Fruit fly (Drosophila melanogaster) Kc167 (cell line): Measurements from ENCODE around the gene CG14075.

Experiments used
- Myc ChIP-seq: fragments of >200 bp; optimal IDR thresholded peaks from 2 replicates; lab custom pipeline; 2017; ENCODE audit warnings: missing external identifiers
- Sin3A ChIP-seq: fragments of >200 bp; optimal IDR thresholded peaks from 2 replicates; lab custom pipeline; 2018; ENCODE audit warnings: missing external identifiers
- h ChIP-seq: fragments of >200 bp; optimal IDR thresholded peaks from 3 replicates; lab custom pipeline; 2018; ENCODE audit warnings: missing external identifiers
- insv ChIP-seq: fragments of >200 bp; optimal IDR thresholded peaks from 3 replicates; lab custom pipeline; 2018; ENCODE audit warnings: missing external identifiers
- psq ChIP-seq: fragments of >200 bp; optimal IDR thresholded peaks from 2 replicates; lab custom pipeline; 2017; ENCODE audit warnings: missing external identifiers
- ttk ChIP-seq: sonication (Bioruptor generic); optimal IDR thresholded peaks from 2 replicates; lab custom pipeline; 2017; ENCODE audit warnings: missing external identifiers

Gene CG14075

dm6 chr3L:19005396-19005795 is 20.6 kb downstream of the CG14075 start:
- TF ChIP-seq ttk = no peak
- TF ChIP-seq h (lab: Kevin White, UChicago) = no peak
- no peak for TF ChIP-seq Myc (lab: Kevin White, UChicago)
- no peak for TF ChIP-seq Sin3A
- no peak for TF ChIP-seq psq (lab: Kevin White, UChicago)
- TF ChIP-seq insv (lab: Kevin White, UChicago) = no peak

DNA sequence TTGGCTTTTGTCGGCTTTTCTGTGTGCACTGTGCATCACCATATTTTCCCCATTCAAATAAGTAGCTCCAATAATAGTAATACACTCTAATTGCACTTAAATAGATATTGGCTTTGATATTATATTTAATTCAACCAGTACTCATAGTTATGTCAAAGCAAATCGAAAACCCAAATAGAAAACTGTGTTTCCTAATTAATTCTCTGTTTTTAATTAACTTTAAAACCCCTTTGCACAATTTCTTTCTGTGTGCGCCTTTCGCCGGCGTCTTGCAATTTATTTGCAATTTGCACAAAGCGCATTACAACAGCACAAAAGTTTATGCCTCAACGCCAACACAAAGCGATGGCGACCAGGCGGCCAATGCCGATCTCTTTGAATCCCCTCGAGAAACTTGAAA is 26.4 kb downstream of the CG14075 start:
- no peak for TF ChIP-seq Sin3A
- no peak for TF ChIP-seq h (lab: Kevin White, UChicago)
- TF ChIP-seq ttk = no peak
- no peak for TF ChIP-seq Myc (lab: Kevin White, UChicago)
- no peak for TF ChIP-seq insv (lab: Kevin White, UChicago)
- TF ChIP-seq psq (lab: Kevin White, UChicago) = no peak

- TF ChIP-seq insv (lab: Kevin White, UChicago) (no peak), Sin3A (no peak), Myc (lab: Kevin White, UChicago) (no peak), h (lab: Kevin White, UChicago) (no peak)
Measured at dm6 chr3L:19013086-19013752, 28.5 kb downstream of the CG14075 start.

DNA sequence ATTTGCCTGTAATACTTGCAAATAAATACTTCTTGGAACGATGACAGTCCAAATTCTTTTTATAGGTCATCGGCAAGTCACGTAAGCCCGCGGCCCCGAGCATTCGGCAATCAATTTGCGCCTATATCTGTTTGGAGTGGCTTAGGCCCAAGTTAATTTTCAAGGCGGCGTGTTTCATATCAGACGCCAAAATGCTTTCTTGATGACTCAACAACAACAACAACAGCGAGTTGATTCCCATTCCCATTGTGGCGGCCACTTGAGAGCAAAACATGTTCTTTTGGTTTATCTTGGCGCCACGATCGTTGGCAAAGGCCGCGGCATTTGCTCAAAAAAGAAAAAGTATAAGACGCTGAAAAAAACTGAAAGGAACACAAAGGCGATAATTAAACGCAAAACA is 29.3 kb downstream of the CG14075 start:
- TF ChIP-seq ttk = no peak
- TF ChIP-seq psq (lab: Kevin White, UChicago) = no peak
- no peak for TF ChIP-seq Sin3A
- no peak for TF ChIP-seq insv (lab: Kevin White, UChicago)
- TF ChIP-seq h (lab: Kevin White, UChicago) = no peak
- no peak for TF ChIP-seq Myc (lab: Kevin White, UChicago)

DNA sequence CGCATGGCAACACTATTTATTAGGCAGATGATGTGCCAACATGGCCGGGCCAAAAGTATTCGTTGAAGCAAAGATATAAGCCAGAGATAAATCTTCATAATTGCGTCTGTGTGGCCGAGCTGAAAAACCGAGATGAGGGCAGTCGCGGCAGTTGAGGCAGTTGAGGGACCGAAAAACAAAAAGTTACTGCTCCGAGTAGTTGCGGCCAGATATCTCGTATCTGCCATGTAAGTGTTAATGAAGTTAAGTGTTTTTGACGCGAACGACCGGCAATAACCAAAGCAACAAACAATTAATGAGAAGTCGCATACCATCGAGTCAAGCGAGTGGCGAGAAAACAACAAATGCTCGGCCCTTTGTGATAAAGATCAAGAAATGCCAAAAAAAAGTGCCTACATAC is 30.0 kb downstream of the CG14075 start:
- TF ChIP-seq Sin3A (no peak), psq (lab: Kevin White, UChicago) (no peak), h (lab: Kevin White, UChicago) (no peak), ttk (no peak), insv (lab: Kevin White, UChicago) (no peak), Myc (lab: Kevin White, UChicago) (no peak)

DNA sequence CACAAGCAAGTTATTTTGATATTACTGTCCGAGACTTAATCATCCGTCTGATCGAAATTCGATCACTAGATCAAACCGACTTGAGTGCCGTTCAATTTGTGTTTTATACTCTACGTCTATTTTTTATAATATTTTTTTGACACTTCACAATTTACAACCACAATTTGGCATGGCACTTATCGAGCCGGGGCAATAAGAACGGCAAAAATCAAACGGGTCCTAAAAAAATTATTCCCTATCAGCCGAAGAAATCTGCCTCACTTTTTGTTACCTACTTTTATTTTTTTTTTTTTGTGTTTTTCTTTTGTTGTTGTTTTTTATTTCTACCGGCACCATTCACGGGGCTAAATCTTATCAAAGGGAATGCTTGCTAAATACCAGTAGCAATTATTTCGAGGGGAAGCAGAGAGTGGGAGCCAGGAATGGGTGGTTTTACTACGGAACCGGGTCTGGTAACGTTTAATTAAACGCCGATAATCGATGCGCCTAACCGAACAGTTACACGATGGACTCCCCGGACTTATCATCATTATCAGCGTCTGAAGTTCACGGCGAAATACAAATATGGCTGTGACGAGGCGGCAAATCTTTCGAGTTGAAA is 30.8 kb downstream of the CG14075 start:
- TF ChIP-seq ttk = no peak
- no peak for TF ChIP-seq Myc (lab: Kevin White, UChicago)
- TF ChIP-seq psq (lab: Kevin White, UChicago) = no peak
- TF ChIP-seq h (lab: Kevin White, UChicago) = no peak
- no peak for TF ChIP-seq insv (lab: Kevin White, UChicago)
- TF ChIP-seq Sin3A = no peak

DNA sequence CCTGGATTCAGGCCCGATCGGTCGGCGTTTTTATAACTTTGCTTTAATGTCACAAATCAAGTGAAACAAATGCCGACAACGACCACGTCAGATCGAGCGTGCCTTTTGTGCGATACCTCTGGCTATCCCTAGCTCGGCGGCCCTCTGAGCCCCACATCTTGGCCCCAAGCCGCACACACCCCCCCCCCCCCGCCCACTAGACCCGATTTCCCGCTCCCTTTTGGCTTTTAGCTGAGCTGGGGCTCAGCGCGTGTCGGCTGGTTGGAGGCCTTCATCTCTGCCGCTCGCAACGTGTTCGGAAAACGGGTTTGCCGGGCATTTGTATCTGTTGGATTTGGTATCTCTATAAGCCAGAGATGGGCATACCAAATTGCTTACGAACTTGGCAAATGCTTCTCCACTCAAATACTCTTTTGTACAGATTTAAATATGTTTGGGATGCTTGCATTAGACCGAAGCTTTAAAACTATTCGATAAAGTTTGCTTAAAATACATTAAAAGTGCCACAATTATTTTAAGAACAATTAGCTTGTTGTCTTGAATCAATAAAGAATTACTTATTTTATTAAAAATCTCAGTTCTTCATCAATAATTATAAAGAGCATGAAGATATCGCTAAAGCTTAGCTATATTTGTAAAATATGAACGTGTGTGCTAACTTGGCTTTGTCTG is 31.5 kb downstream of the CG14075 start:
- TF ChIP-seq ttk = no peak
- no peak for TF ChIP-seq Myc (lab: Kevin White, UChicago)
- TF ChIP-seq insv (lab: Kevin White, UChicago) = no peak
- no peak for TF ChIP-seq h (lab: Kevin White, UChicago)
- no peak for TF ChIP-seq psq (lab: Kevin White, UChicago)

- TF ChIP-seq ttk (no peak), Myc (lab: Kevin White, UChicago) (no peak), h (lab: Kevin White, UChicago) (no peak), psq (lab: Kevin White, UChicago) (no peak), insv (lab: Kevin White, UChicago) (no peak), Sin3A (no peak)
Measured at dm6 chr3L:19016805-19017161, 32.0 kb downstream of the CG14075 start.

dm6 chr3L:19018440-19018839 is 33.7 kb downstream of the CG14075 start:
- TF ChIP-seq Myc (lab: Kevin White, UChicago) (no peak), insv (lab: Kevin White, UChicago) (no peak), h (lab: Kevin White, UChicago) (no peak), ttk (no peak), Sin3A (no peak), psq (lab: Kevin White, UChicago) (no peak)

dm6 chr3L:19019308-19019749 is 34.6 kb downstream of the CG14075 start:
- TF ChIP-seq insv (lab: Kevin White, UChicago) = no peak

dm6 chr3L:19020467-19020866 is 35.7 kb downstream of the CG14075 start:
- TF ChIP-seq psq (lab: Kevin White, UChicago) = no peak
- no peak for TF ChIP-seq Myc (lab: Kevin White, UChicago)
- TF ChIP-seq ttk = no peak
- no peak for TF ChIP-seq h (lab: Kevin White, UChicago)
- TF ChIP-seq insv (lab: Kevin White, UChicago) = no peak
- no peak for TF ChIP-seq Sin3A

- TF ChIP-seq psq (lab: Kevin White, UChicago) (no peak), insv (lab: Kevin White, UChicago) (no peak), ttk (no peak), h (lab: Kevin White, UChicago) (no peak), Myc (lab: Kevin White, UChicago) (no peak), Sin3A (no peak)
Measured at dm6 chr3L:19021701-19022100, 36.9 kb downstream of the CG14075 start.
